Fruit fly (Drosophila melanogaster) whole organism, wandering third instar larva: ENCODE data around the gene CG14174.

Experiments used
- Abd-B ChIP-seq: fragments of >200 bp; optimal IDR thresholded peaks from 2 replicates; lab custom pipeline; 2017; ENCODE audit warnings: missing biosample characterization, missing genetic modification characterization
- CG9705 ChIP-seq: fragments of 200-800 bp; sonication (Bioruptor generic); optimal IDR thresholded peaks from 2 replicates; lab custom pipeline; 2018; ENCODE audit warnings: missing biosample characterization, mild to moderate bottlenecking, missing genetic modification characterization
- Dfd ChIP-seq: fragments of >200 bp; optimal IDR thresholded peaks from 2 replicates; lab custom pipeline; 2017; ENCODE audit warnings: missing biosample characterization, missing genetic modification characterization
- Hnf4 ChIP-seq: fragments of 200-800 bp; sonication (Bioruptor generic); optimal IDR thresholded peaks from 2 replicates; lab custom pipeline; 2016; ENCODE audit warnings: missing biosample characterization, mild to moderate bottlenecking, missing genetic modification characterization
- Hr78 ChIP-seq: fragments of >200 bp; optimal IDR thresholded peaks from 2 replicates; lab custom pipeline; 2017; ENCODE audit warnings: missing biosample characterization, missing genetic modification characterization
- Jra ChIP-seq: sonication (Bioruptor generic); optimal IDR thresholded peaks from 2 replicates; lab custom pipeline; 2016; ENCODE audit warnings: missing biosample characterization, missing genetic modification characterization
- Myc ChIP-seq: fragments of >200 bp; optimal IDR thresholded peaks from 2 replicates; lab custom pipeline; 2017
- OdsH ChIP-seq: fragments of 200-800 bp; sonication (Bioruptor generic); optimal IDR thresholded peaks from 2 replicates; lab custom pipeline; 2016; ENCODE audit warnings: missing biosample characterization, mild to moderate bottlenecking, missing genetic modification characterization
- h ChIP-seq: fragments of 200-800 bp; sonication (Bioruptor generic); optimal IDR thresholded peaks from 3 replicates; lab custom pipeline; 2016; ENCODE audit warnings: missing biosample characterization, mild to moderate bottlenecking, missing genetic modification characterization
- lola ChIP-seq: fragments of >200 bp; optimal IDR thresholded peaks from 2 replicates; lab custom pipeline; 2017; ENCODE audit warnings: missing biosample characterization, missing genetic modification characterization
- pan ChIP-seq: fragments of >200 bp; optimal IDR thresholded peaks from 2 replicates; lab custom pipeline; 2017
- psq ChIP-seq: fragments of 200-800 bp; sonication (Bioruptor generic); optimal IDR thresholded peaks from 3 replicates; lab custom pipeline; 2017; ENCODE audit warnings: missing biosample characterization, mild to moderate bottlenecking, missing genetic modification characterization, moderate library complexity
- usp ChIP-seq: fragments of >200 bp; optimal IDR thresholded peaks from 2 replicates; lab custom pipeline; 2017; ENCODE audit warnings: missing biosample characterization, missing genetic modification characterization
- woc ChIP-seq: sonication (Bioruptor generic); optimal IDR thresholded peaks from 2 replicates; lab custom pipeline; 2016; ENCODE audit warnings: missing biosample characterization, mild to moderate bottlenecking, missing genetic modification characterization

DNA sequence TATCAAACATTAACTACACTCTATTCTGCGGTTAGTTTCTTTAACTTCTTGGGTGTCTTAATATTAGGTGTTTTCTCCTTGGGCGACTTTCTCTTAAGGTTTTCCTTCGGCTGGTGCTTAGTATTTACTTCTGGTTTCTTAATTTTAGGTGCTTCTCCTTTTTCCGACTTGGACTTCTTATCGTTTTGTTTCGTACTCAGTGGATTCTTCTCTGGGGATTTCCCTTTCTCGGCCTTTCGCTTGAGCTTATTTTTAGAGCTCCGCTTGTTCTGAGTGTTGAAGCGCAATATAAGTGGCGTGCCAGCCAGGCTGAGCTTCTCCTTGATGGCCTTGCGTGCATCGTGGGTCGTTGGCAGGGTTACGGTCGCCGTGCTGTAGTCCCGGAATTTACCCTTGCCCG, 1.3 kb upstream of the CG14174 start:
- TF ChIP-seq h: no peak
- no peak for TF ChIP-seq lola (GFP tag; lab: Kevin White, UChicago)
- no peak for TF ChIP-seq woc (GFP tag; lab: Kevin White, UChicago)
- TF ChIP-seq CG9705: no peak
- TF ChIP-seq Dfd (GFP tag; lab: Kevin White, UChicago): no peak
- TF ChIP-seq Myc (lab: Kevin White, UChicago): no peak
- no peak for TF ChIP-seq Hnf4 (GFP tag; lab: Kevin White, UChicago)
- TF ChIP-seq Abd-B (GFP tag; lab: Kevin White, UChicago): no peak
- TF ChIP-seq Hr78 (GFP tag; lab: Kevin White, UChicago): no peak
- TF ChIP-seq OdsH (GFP tag; lab: Kevin White, UChicago): no peak
- no peak for TF ChIP-seq psq (GFP tag; lab: Kevin White, UChicago)
- no peak for TF ChIP-seq pan
- no peak for TF ChIP-seq Jra
- no peak for TF ChIP-seq usp (GFP tag; lab: Kevin White, UChicago)
